Worm (Caenorhabditis elegans) whole organism, late embryonic: ENCODE results near the gene Y53F4B.43.

ENCODE experiments used
- K02D7.2 ChIP-seq: sonication (generic microtip); optimal IDR thresholded peaks from 2 replicates; lab custom pipeline; 2017; ENCODE audit warnings: mild to moderate bottlenecking, missing genetic modification characterization, missing compliant biosample characterization
- T23F11.4 ChIP-seq: fragments of 200-800 bp; sonication (Bioruptor generic); optimal IDR thresholded peaks from 2 replicates; lab custom pipeline; 2018; ENCODE audit warnings: mild to moderate bottlenecking, missing genetic modification characterization, missing compliant biosample characterization
- fax-1 ChIP-seq: sonication (generic microtip); optimal IDR thresholded peaks from 2 replicates; lab custom pipeline; 2016; ENCODE audit warnings: missing genotype, missing genetic modification characterization, missing compliant biosample characterization
- fkh-10 ChIP-seq: fragments of 150-350 bp; optimal IDR thresholded peaks from 2 replicates; lab custom pipeline; 2014; ENCODE audit warnings: missing biosample characterization, missing genetic modification reagents, missing genetic modification characterization
- nhr-11 ChIP-seq: fragments of 150-350 bp; optimal IDR thresholded peaks from 2 replicates; lab custom pipeline; 2014; ENCODE audit warnings: missing biosample characterization, missing genetic modification characterization
- unc-86 ChIP-seq: sonication (generic microtip); optimal IDR thresholded peaks from 2 replicates; lab custom pipeline; 2016; ENCODE audit warnings: missing genetic modification characterization, missing compliant biosample characterization
- ztf-16 ChIP-seq: sonication (generic microtip); optimal IDR thresholded peaks from 2 replicates; lab custom pipeline; 2017; ENCODE audit warnings: missing genetic modification characterization, missing compliant biosample characterization

ce11 chrII:15015669-15016068 is 27.4 kb downstream of the Y53F4B.43 start:
- TF ChIP-seq fkh-10 (GFP tag; lab: Kevin White, UChicago) (no peak), fax-1 (tag; lab: Kevin White, UChicago) (no peak), K02D7.2 (tag; lab: Kevin White, UChicago) (no peak), unc-86 (tag; lab: Kevin White, UChicago) (no peak), ztf-16 (tag; lab: Kevin White, UChicago) (no peak), T23F11.4 (no peak), nhr-11 (tag; lab: Kevin White, UChicago) (no peak)
